Fruit fly (Drosophila melanogaster): ENCODE results near the gene CG43295.

DNA sequence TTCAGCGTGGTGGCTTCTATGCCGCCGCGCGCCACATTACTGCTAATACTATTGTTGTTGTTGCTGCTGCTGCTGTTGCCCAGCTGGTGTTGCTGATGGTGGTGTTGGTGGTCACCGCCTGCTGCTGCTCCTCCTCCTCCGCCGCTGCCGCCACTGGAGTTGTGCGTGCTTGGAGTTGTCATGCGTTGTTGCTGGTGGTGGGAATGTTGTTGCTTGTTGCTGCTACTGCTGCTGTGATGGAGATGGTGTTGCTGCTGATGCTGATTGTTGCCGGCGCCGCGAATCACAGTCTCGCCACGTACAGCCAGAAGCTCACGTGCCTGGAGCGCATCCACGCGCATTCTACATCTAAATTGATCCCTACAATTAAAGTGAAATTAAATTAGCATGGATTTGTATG is 35.9 kb downstream of the CG43295 start:
- TF ChIP-seq Blimp-1 (GFP tag; optimal IDR thresholded peaks at IDR 0.05): no peak
- no peak for TF ChIP-seq dsx (GFP tag; optimal IDR thresholded peaks at IDR 0.05; ENCODE audit: poor library complexity, severe bottlenecking)
- TF ChIP-seq Eip75B (GFP tag; optimal IDR thresholded peaks at IDR 0.05): no peak
- TF ChIP-seq CG6808 (GFP tag; optimal IDR thresholded peaks at IDR 0.05): no peak
- TF ChIP-seq Eip93F (GFP tag; optimal IDR thresholded peaks at IDR 0.05): no peak
- no peak for TF ChIP-seq vri (GFP tag; optimal IDR thresholded peaks at IDR 0.05)
- TF ChIP-seq CG6163 (GFP tag; IDR thresholded peaks at IDR 0.05): no peak
- no peak for TF ChIP-seq CG9139 (GFP tag; optimal IDR thresholded peaks at IDR 0.05)
- TF ChIP-seq Eip78C (GFP tag): no peak
- TF ChIP-seq topi (GFP tag; optimal IDR thresholded peaks at IDR 0.05): no peak
- no peak for TF ChIP-seq CG6792 (GFP tag; optimal IDR thresholded peaks at IDR 0.05)

Measured in whole organism, prepupa.